Worm (Caenorhabditis elegans) whole organism, L4 larva: ENCODE measurements around the gene EGAP4.1.
A peak's percentile ranks its signal among the peaks of the same experiment; 100 is the strongest.

ENCODE experiments used
- D1046.2 ChIP-seq: fragments of 200-800 bp; sonication (Bioruptor generic); IDR thresholded peaks from 2 replicates; pipeline ENCODE4 v1.3.6; 2022; ENCODE audit warnings: missing genetic modification characterization, missing compliant biosample characterization
- F49E8.2 ChIP-seq: sonication (generic microtip); optimal IDR thresholded peaks from 2 replicates; lab custom pipeline; 2016; ENCODE audit warnings: missing compliant biosample characterization, mild to moderate bottlenecking, missing genetic modification characterization, borderline replicate concordance
- Y75B8A.6 ChIP-seq: fragments of 200-800 bp; sonication (Bioruptor generic); IDR thresholded peaks from 2 replicates; pipeline ENCODE4 v1.3.6; 2022; ENCODE audit warnings: missing genetic modification reagents, missing genetic modification characterization, missing compliant biosample characterization
- aha-1 ChIP-seq: fragments of 150-350 bp; peaks from one replicate; lab custom pipeline; 2014; ENCODE audit warnings: missing biosample characterization, missing genetic modification characterization
- aly-2 ChIP-seq: sonication (generic microtip); optimal IDR thresholded peaks from 2 replicates; lab custom pipeline; 2018; ENCODE audit warnings: missing biosample characterization, missing genetic modification characterization
- arid-1 ChIP-seq: fragments of 200-800 bp; sonication (Bioruptor generic); conservative IDR thresholded peaks from 2 replicates; pipeline ENCODE4 v1.3.6; 2022; ENCODE audit warnings: missing genetic modification reagents, missing genetic modification characterization, missing compliant biosample characterization
- ceh-20 ChIP-seq: fragments of 200-800 bp; sonication (Bioruptor generic); IDR thresholded peaks from 2 replicates; pipeline ENCODE4 v1.3.6; 2022; ENCODE audit warnings: missing genetic modification reagents, missing genetic modification characterization, missing compliant biosample characterization
- ceh-28 ChIP-seq: fragments of 150-350 bp; optimal IDR thresholded peaks from 2 replicates; lab custom pipeline; 2014; ENCODE audit warnings: missing biosample characterization, missing genetic modification reagents, missing genetic modification characterization
- ceh-32 ChIP-seq: sonication (generic microtip); optimal IDR thresholded peaks from 2 replicates; lab custom pipeline; 2016; ENCODE audit warnings: mild to moderate bottlenecking, missing genetic modification characterization, missing compliant biosample characterization; ENCODE audit not compliant: poor library complexity
- ceh-62 ChIP-seq: sonication (generic microtip); optimal IDR thresholded peaks from 2 replicates; lab custom pipeline; 2017; ENCODE audit warnings: missing biosample characterization, missing genetic modification characterization
- ces-1 ChIP-seq: fragments of 150-350 bp; sonication (generic microtip); optimal IDR thresholded peaks from 4 replicates; lab custom pipeline; 2014; ENCODE audit warnings: missing biosample characterization, missing genetic modification reagents, missing genetic modification characterization
- ctbp-1 ChIP-seq: fragments of 200-800 bp; sonication (Bioruptor generic); IDR thresholded peaks from 2 replicates; pipeline ENCODE4 v1.3.6; 2022; ENCODE audit warnings: missing genetic modification reagents, missing genetic modification characterization, missing compliant biosample characterization
- daf-12 ChIP-seq: fragments of 150-350 bp; optimal IDR thresholded peaks from 2 replicates; lab custom pipeline; 2014; ENCODE audit warnings: missing biosample characterization, missing genetic modification reagents, missing genetic modification characterization
- daf-16 ChIP-seq, 3 experiments: sonication (generic microtip); optimal IDR thresholded peaks; 2 replicates each; lab custom pipeline; 2016 to 2017; ENCODE audit warnings: missing genetic modification characterization in 3 of 3, missing genetic modification reagents in 3 of 3, mild to moderate bottlenecking in 2 of 3, missing compliant biosample characterization in 2 of 3, missing biosample characterization in 1 of 3, moderate library complexity in 1 of 3
- dmd-6 ChIP-seq: fragments of 200-800 bp; sonication (Bioruptor generic); IDR thresholded peaks from 2 replicates; pipeline ENCODE4 v1.3.6; 2022; ENCODE audit warnings: missing genetic modification reagents, missing genetic modification characterization, missing compliant biosample characterization
- dmd-8 ChIP-seq: fragments of 200-800 bp; sonication (Bioruptor generic); IDR thresholded peaks from 2 replicates; pipeline ENCODE4 v1.3.6; 2022; ENCODE audit warnings: missing genetic modification characterization, missing compliant biosample characterization
- duxl-1 ChIP-seq: sonication (generic microtip); optimal IDR thresholded peaks from 2 replicates; lab custom pipeline; 2016; ENCODE audit warnings: mild to moderate bottlenecking, missing genetic modification characterization, moderate library complexity, missing compliant biosample characterization; ENCODE audit not compliant: poor library complexity
- dve-1 ChIP-seq: sonication (generic microtip); optimal IDR thresholded peaks from 2 replicates; lab custom pipeline; 2017; ENCODE audit warnings: antibody characterized with exemption, mild to moderate bottlenecking, missing genetic modification characterization, missing compliant biosample characterization; ENCODE audit not compliant: insufficient read depth
- fkh-10 ChIP-seq: fragments of 150-350 bp; optimal IDR thresholded peaks from 2 replicates; lab custom pipeline; 2014; ENCODE audit warnings: missing biosample characterization, missing genetic modification reagents, missing genetic modification characterization
- hif-1 ChIP-seq, 2 experiments: sonication (generic microtip); optimal IDR thresholded peaks; 2 replicates each; lab custom pipeline; 2016 to 2017; ENCODE audit warnings: missing compliant biosample characterization in 2 of 2, missing genetic modification characterization in 2 of 2, missing genetic modification reagents in 2 of 2, missing genotype in 2 of 2, mild to moderate bottlenecking in 1 of 2
- hlh-11 ChIP-seq: fragments of 200-800 bp; sonication (Bioruptor generic); optimal IDR thresholded peaks from 2 replicates; lab custom pipeline; 2018; ENCODE audit warnings: mild to moderate bottlenecking, missing genetic modification characterization, missing compliant biosample characterization
- hlh-30 ChIP-seq: sonication (generic microtip); optimal IDR thresholded peaks from 2 replicates; lab custom pipeline; 2017; ENCODE audit warnings: antibody characterized with exemption, mild to moderate bottlenecking, missing genetic modification characterization, missing compliant biosample characterization; ENCODE audit not compliant: insufficient read depth
- lim-7 ChIP-seq: fragments of 200-800 bp; sonication (Bioruptor generic); IDR thresholded peaks from 2 replicates; pipeline ENCODE4 v1.3.6; 2022; ENCODE audit warnings: missing genetic modification characterization, missing compliant biosample characterization
- mep-1 ChIP-seq: fragments of 150-350 bp; sonication (generic microtip); optimal IDR thresholded peaks from 3 replicates; lab custom pipeline; 2014; ENCODE audit warnings: missing biosample characterization, missing genetic modification characterization
- mes-2 ChIP-seq: sonication (generic microtip); optimal IDR thresholded peaks from 2 replicates; lab custom pipeline; 2016; ENCODE audit warnings: missing genotype, mild to moderate bottlenecking, missing genetic modification characterization, missing compliant biosample characterization; ENCODE audit not compliant: poor library complexity, severe bottlenecking
- mxl-3 ChIP-seq: fragments of 200-800 bp; sonication (Bioruptor generic); optimal IDR thresholded peaks from 2 replicates; lab custom pipeline; 2018; ENCODE audit warnings: mild to moderate bottlenecking, missing genetic modification characterization, missing compliant biosample characterization
- nhr-10 ChIP-seq: fragments of 150-350 bp; optimal IDR thresholded peaks from 2 replicates; lab custom pipeline; 2014; ENCODE audit warnings: missing biosample characterization, missing genetic modification characterization
- nhr-28 ChIP-seq: fragments of 150-350 bp; optimal IDR thresholded peaks from 2 replicates; lab custom pipeline; 2014; ENCODE audit warnings: missing biosample characterization, missing genetic modification characterization
- nhr-42 ChIP-seq: fragments of 200-800 bp; sonication (Bioruptor generic); IDR thresholded peaks from 2 replicates; pipeline ENCODE4 v1.3.6; 2022; ENCODE audit warnings: missing genetic modification characterization, missing compliant biosample characterization
- nhr-48 ChIP-seq: sonication (generic microtip); optimal IDR thresholded peaks from 2 replicates; lab custom pipeline; 2016; ENCODE audit warnings: mild to moderate bottlenecking, missing genetic modification characterization, missing compliant biosample characterization
- nhr-6 ChIP-seq: fragments of 150-350 bp; optimal IDR thresholded peaks from 2 replicates; lab custom pipeline; 2014; ENCODE audit warnings: missing biosample characterization, missing genetic modification characterization
- nhr-76 ChIP-seq: fragments of 150-350 bp; optimal IDR thresholded peaks from 2 replicates; lab custom pipeline; 2014; ENCODE audit warnings: missing biosample characterization, missing genetic modification characterization
- sdz-12 ChIP-seq: fragments of 200-800 bp; sonication (Bioruptor generic); optimal IDR thresholded peaks from 2 replicates; lab custom pipeline; 2018; ENCODE audit warnings: mild to moderate bottlenecking, missing genetic modification characterization, missing compliant biosample characterization
- set-16 ChIP-seq: fragments of 200-800 bp; sonication (Bioruptor generic); IDR thresholded peaks from 2 replicates; pipeline ENCODE4 v1.3.6; 2022; ENCODE audit warnings: missing genetic modification reagents, missing genetic modification characterization, missing compliant biosample characterization
- spr-3 ChIP-seq: fragments of 200-800 bp; sonication (Bioruptor generic); optimal IDR thresholded peaks from 2 replicates; lab custom pipeline; 2018; ENCODE audit warnings: mild to moderate bottlenecking, missing genetic modification characterization, missing compliant biosample characterization
- tra-1 ChIP-seq: fragments of 200-800 bp; sonication (Bioruptor generic); IDR thresholded peaks from 2 replicates; pipeline ENCODE4 v1.3.6; 2022; ENCODE audit warnings: missing genetic modification reagents, missing genetic modification characterization, missing compliant biosample characterization
- unc-130 ChIP-seq: sonication (generic microtip); optimal IDR thresholded peaks from 2 replicates; lab custom pipeline; 2016; ENCODE audit warnings: missing genetic modification reagents, missing genetic modification characterization, missing compliant biosample characterization
- unc-39 ChIP-seq: sonication (generic microtip); optimal IDR thresholded peaks from 2 replicates; lab custom pipeline; 2017; ENCODE audit warnings: missing biosample characterization, missing genetic modification characterization

The EGAP4.1 gene

DNA sequence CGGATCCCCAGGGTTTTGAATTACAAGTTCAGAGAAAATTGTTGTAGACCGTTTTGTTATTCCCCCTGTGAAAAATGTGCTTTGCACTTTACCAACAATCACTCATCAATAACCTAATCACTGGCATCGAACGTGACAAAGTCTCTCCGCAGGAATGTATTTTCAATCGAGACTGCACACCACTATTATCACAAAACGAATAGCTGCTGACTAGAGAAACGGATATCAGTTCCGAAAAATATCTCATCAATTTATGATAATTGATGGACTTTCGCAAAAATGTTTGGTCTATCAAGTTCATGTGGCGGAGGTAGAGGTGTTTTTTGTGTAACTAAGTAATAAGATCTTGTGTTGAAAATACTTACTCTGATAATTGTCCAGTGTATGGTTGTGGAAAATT, 33.9 kb upstream of the EGAP4.1 start (continued):
- no peak for TF ChIP-seq Y75B8A.6 (GFP tag; lab: Robert Waterston, UW)
- TF ChIP-seq dmd-8 (GFP tag; lab: Robert Waterston, UW): no peak
- TF ChIP-seq ceh-28: no peak
- no peak for TF ChIP-seq mxl-3 (GFP tag; lab: Kevin White, UChicago)
- no peak for TF ChIP-seq daf-12
- no peak for TF ChIP-seq ceh-20
- no peak for TF ChIP-seq tra-1
- TF ChIP-seq mes-2 (tag; lab: Kevin White, UChicago): no peak
- no peak for TF ChIP-seq duxl-1 (tag; lab: Kevin White, UChicago)
- peak in 1 of 2 experiments; percentile 10 for TF ChIP-seq hif-1 (tag; optimal IDR thresholded peaks at IDR 0.05; lab: Kevin White, UChicago)
- TF ChIP-seq F49E8.2 (tag; lab: Kevin White, UChicago): no peak
- peak in 1 of 2 experiments; percentile 58 for TF ChIP-seq daf-16 (GFP tag; optimal IDR thresholded peaks at IDR 0.05; lab: Kevin White, UChicago)
- TF ChIP-seq daf-16 (tag; optimal IDR thresholded peaks at IDR 0.05; lab: Kevin White, UChicago): peak; percentile 41
- TF ChIP-seq nhr-42 (GFP tag; lab: Robert Waterston, UW): no peak
- TF ChIP-seq ceh-62 (tag; lab: Kevin White, UChicago): no peak
- no peak for TF ChIP-seq unc-130
- no peak for TF ChIP-seq aha-1 (tag; lab: Kevin White, UChicago)
- TF ChIP-seq nhr-10 (tag; lab: Kevin White, UChicago): peak; percentile 42
- TF ChIP-seq hlh-11 (tag; lab: Kevin White, UChicago): peak; percentile 12
- TF ChIP-seq nhr-6: no peak
- no peak for TF ChIP-seq sdz-12 (GFP tag; lab: Kevin White, UChicago)
- no peak for TF ChIP-seq D1046.2 (GFP tag; lab: Robert Waterston, UW)

ce11 chrX:8755987-8756386, 28.8 kb upstream of the EGAP4.1 start:
- peak; percentile 38 for TF ChIP-seq hlh-11 (tag; lab: Kevin White, UChicago)
- TF ChIP-seq arid-1 (GFP tag; lab: Robert Waterston, UW): no peak
- TF ChIP-seq ctbp-1 (GFP tag; lab: Robert Waterston, UW): no peak
- TF ChIP-seq ceh-32 (tag; lab: Kevin White, UChicago): no peak
- TF ChIP-seq ces-1 (GFP tag; lab: Kevin White, UChicago): no peak
- TF ChIP-seq nhr-28 (tag; lab: Kevin White, UChicago): peak; percentile 24
- TF ChIP-seq dve-1: peak; percentile 89
- TF ChIP-seq mep-1: no peak
- no peak for TF ChIP-seq daf-16 (GFP tag; optimal IDR thresholded peaks at IDR 0.05; lab: Kevin White, UChicago)
- peak; percentile 96 for TF ChIP-seq daf-16 (tag; optimal IDR thresholded peaks at IDR 0.05; lab: Kevin White, UChicago)
- peak; percentile 29; the same call in 1 of the 2 replicates for TF ChIP-seq dmd-6 (GFP tag; lab: Robert Waterston, UW)
- TF ChIP-seq nhr-76 (tag; lab: Kevin White, UChicago): no peak
- no peak for TF ChIP-seq aly-2 (tag; lab: Kevin White, UChicago)
- no peak for TF ChIP-seq fkh-10 (GFP tag; lab: Kevin White, UChicago)
- no peak for TF ChIP-seq spr-3 (GFP tag; lab: Kevin White, UChicago)
- TF ChIP-seq set-16 (GFP tag; lab: Robert Waterston, UW): no peak
- peak; percentile 18 for TF ChIP-seq nhr-48
- no peak for TF ChIP-seq hif-1 (tag; optimal IDR thresholded peaks at IDR 0.05; lab: Kevin White, UChicago)
- TF ChIP-seq lim-7 (GFP tag; lab: Robert Waterston, UW): no peak
- no peak for TF ChIP-seq unc-39
- peak; percentile 64 for TF ChIP-seq hlh-30 (tag; lab: Kevin White, UChicago)
